Fruit fly (Drosophila melanogaster) whole organism: ENCODE measurements around the gene Psf1.

Source experiments
- CG8478 ChIP-seq: fragments of >200 bp; optimal IDR thresholded peaks from 2 replicates; lab custom pipeline; 2018; ENCODE audit warnings: inconsistent platforms
- Dll ChIP-seq: fragments of >200 bp; optimal IDR thresholded peaks from 2 replicates; lab custom pipeline; 2017
- EcR ChIP-seq, 2 experiments: fragments of >200 bp; optimal IDR thresholded peaks; 2 replicates each; lab custom pipeline; 2017; ENCODE audit warnings: missing biosample characterization in 2 of 2, missing genetic modification characterization in 2 of 2, missing genetic modification reagents in 2 of 2
- pan ChIP-seq: fragments of >200 bp; optimal IDR thresholded peaks from 2 replicates; lab custom pipeline; 2017
- psq ChIP-seq: fragments of >200 bp; optimal IDR thresholded peaks from 2 replicates; lab custom pipeline; 2017
- usp ChIP-seq: fragments of >200 bp; optimal IDR thresholded peaks from 2 replicates; lab custom pipeline; 2017; ENCODE audit warnings: missing biosample characterization, missing genetic modification characterization, mixed read lengths

- TF ChIP-seq CG8478 (lab: Kevin White, UChicago), result no peak
- no peak for TF ChIP-seq EcR (GFP tag; optimal IDR thresholded peaks at IDR 0.05; lab: Kevin White, UChicago)
- no peak for TF ChIP-seq Dll (lab: Kevin White, UChicago)
- no peak for TF ChIP-seq psq
- TF ChIP-seq pan, result no peak
- no peak for TF ChIP-seq usp
These were observed 28.3 kb upstream of the Psf1 start, which contains the start of gene CG32333 for dm6 chr3L:1275767-1276166.
